Worm (Caenorhabditis elegans) whole organism, L1 larva: ENCODE results near the gene grl-25.
"Not testable (repeated sequence)": the region's sequence is repeated elsewhere in the genome, so short reads cannot be mapped to it uniquely, and the experiment has no call there.

Experiments
- C16A3.4 ChIP-seq: fragments of 150-350 bp; optimal IDR thresholded peaks from 2 replicates; lab custom pipeline; 2014; ENCODE audit warnings: missing biosample characterization, missing genetic modification characterization
- F16B12.6 ChIP-seq: fragments of 150-350 bp; optimal IDR thresholded peaks from 2 replicates; lab custom pipeline; 2014; ENCODE audit warnings: missing biosample characterization, missing genetic modification characterization
- blmp-1 ChIP-seq: fragments of 150-350 bp; optimal IDR thresholded peaks from 2 replicates; lab custom pipeline; 2014; ENCODE audit warnings: missing biosample characterization, missing genetic modification characterization
- ceh-63 ChIP-seq: fragments of 200-800 bp; sonication (Bioruptor generic); optimal IDR thresholded peaks from 2 replicates; lab custom pipeline; 2018; ENCODE audit warnings: mild to moderate bottlenecking, missing genetic modification characterization, missing compliant biosample characterization
- ceh-8 ChIP-seq: fragments of 200-800 bp; sonication (Bioruptor generic); optimal IDR thresholded peaks from 2 replicates; lab custom pipeline; 2018; ENCODE audit warnings: mild to moderate bottlenecking, missing genetic modification characterization, moderate library complexity, missing compliant biosample characterization
- ceh-88 ChIP-seq: fragments of 200-800 bp; sonication (Bioruptor generic); IDR thresholded peaks from 2 replicates; pipeline ENCODE4 v1.3.6; 2022; ENCODE audit warnings: missing genetic modification characterization, missing compliant biosample characterization
- ces-1 ChIP-seq: fragments of 150-350 bp; optimal IDR thresholded peaks from 2 replicates; lab custom pipeline; 2014; ENCODE audit warnings: missing biosample characterization, missing genetic modification reagents, missing genetic modification characterization
- dpl-1 ChIP-seq, 3 experiments: fragments of 150-350 bp in 2 of 3; sonication (generic microtip) in 1 of 3; optimal IDR thresholded peaks; 2 replicates each; lab custom pipeline; 2014 to 2017; ENCODE audit warnings: missing biosample characterization in 3 of 3, missing genetic modification characterization in 3 of 3, missing genetic modification reagents in 3 of 3
- efl-1 ChIP-seq, 4 experiments: fragments of 150-350 bp; optimal IDR thresholded peaks in 3 of 4; peaks in 1 of 4; 1 replicate in 1 of 4; 2 replicates in 3 of 4; lab custom pipeline; 2014; ENCODE audit warnings: missing biosample characterization in 2 of 4, missing genetic modification characterization in 2 of 4, missing genetic modification reagents in 2 of 4
- efl-3 ChIP-seq: fragments of 200-800 bp; sonication (Bioruptor generic); optimal IDR thresholded peaks from 2 replicates; lab custom pipeline; 2018; ENCODE audit warnings: mild to moderate bottlenecking, missing genetic modification characterization, missing compliant biosample characterization
- egl-13 ChIP-seq: sonication (generic microtip); optimal IDR thresholded peaks from 2 replicates; lab custom pipeline; 2016; ENCODE audit warnings: missing genotype, missing genetic modification reagents, missing genetic modification characterization, missing compliant biosample characterization
- elt-2 ChIP-seq: sonication (generic microtip); optimal IDR thresholded peaks from 2 replicates; lab custom pipeline; 2016; ENCODE audit warnings: missing genetic modification characterization, mild to moderate bottlenecking, inconsistent platforms, missing compliant biosample characterization, missing genetic modification reagents
- elt-3 ChIP-seq, 6 experiments: fragments of 150-350 bp in 1 of 6; sonication (generic microtip); optimal IDR thresholded peaks; 2 replicates each; lab custom pipeline; 2017 to 2018; ENCODE audit warnings: missing biosample characterization in 6 of 6, missing genetic modification characterization in 6 of 6, inconsistent platforms in 1 of 6
- grh-1 ChIP-seq: fragments of 200-800 bp; sonication (Bioruptor generic); IDR thresholded peaks from 2 replicates; pipeline ENCODE4 v1.3.6; 2022; ENCODE audit warnings: missing genetic modification reagents, missing genetic modification characterization, missing compliant biosample characterization
- hlh-4 ChIP-seq: sonication (generic microtip); optimal IDR thresholded peaks from 2 replicates; lab custom pipeline; 2016; ENCODE audit warnings: mild to moderate bottlenecking, missing genetic modification characterization, missing compliant biosample characterization
- isw-1 ChIP-seq: fragments of 200-800 bp; sonication (Bioruptor generic); IDR thresholded peaks from 2 replicates; pipeline ENCODE4 v1.3.6; 2022; ENCODE audit warnings: missing genetic modification characterization, missing compliant biosample characterization
- lin-15B ChIP-seq: fragments of 150-350 bp; sonication (generic microtip); optimal IDR thresholded peaks from 3 replicates; lab custom pipeline; 2014; ENCODE audit warnings: missing biosample characterization, missing genetic modification characterization
- lin-39 ChIP-seq: fragments of 150-350 bp; optimal IDR thresholded peaks from 2 replicates; lab custom pipeline; 2014; ENCODE audit warnings: missing biosample characterization, missing genetic modification reagents, missing genetic modification characterization
- lsy-2 ChIP-seq, 2 experiments: fragments of 150-350 bp; optimal IDR thresholded peaks; 2 replicates each; lab custom pipeline; 2014; ENCODE audit warnings: missing biosample characterization in 2 of 2, missing genetic modification characterization in 2 of 2
- mdl-1 ChIP-seq, 2 experiments: fragments of 150-350 bp; optimal IDR thresholded peaks; 2 replicates each; lab custom pipeline; 2014 to 2017; ENCODE audit warnings: missing biosample characterization in 2 of 2, missing genetic modification characterization in 2 of 2, inconsistent platforms in 1 of 2
- mep-1 ChIP-seq: fragments of 150-350 bp; optimal IDR thresholded peaks from 2 replicates; lab custom pipeline; 2014; ENCODE audit warnings: missing biosample characterization, missing genetic modification characterization
- nhr-12 ChIP-seq: sonication (generic microtip); optimal IDR thresholded peaks from 2 replicates; lab custom pipeline; 2017; ENCODE audit warnings: missing biosample characterization, missing genetic modification characterization
- nhr-20 ChIP-seq: sonication (generic microtip); optimal IDR thresholded peaks from 2 replicates; lab custom pipeline; 2016; ENCODE audit warnings: mild to moderate bottlenecking, missing genetic modification characterization, missing compliant biosample characterization
- nhr-47 ChIP-seq: sonication (generic microtip); optimal IDR thresholded peaks from 2 replicates; lab custom pipeline; 2016; ENCODE audit warnings: mild to moderate bottlenecking, missing genetic modification characterization, moderate library complexity, missing compliant biosample characterization
- nhr-76 ChIP-seq: sonication (generic microtip); optimal IDR thresholded peaks from 2 replicates; lab custom pipeline; 2017; ENCODE audit warnings: missing biosample characterization, missing genetic modification characterization
- nhr-77 ChIP-seq: fragments of 150-350 bp; optimal IDR thresholded peaks from 2 replicates; lab custom pipeline; 2014; ENCODE audit warnings: missing biosample characterization, missing genetic modification characterization
- nhr-85 ChIP-seq: sonication (generic microtip); peaks from one replicate; lab custom pipeline; 2016; ENCODE audit warnings: missing genetic modification characterization, inconsistent platforms, missing compliant biosample characterization
- pag-3 ChIP-seq: sonication (generic microtip); optimal IDR thresholded peaks from 2 replicates; lab custom pipeline; 2017; ENCODE audit warnings: missing genetic modification characterization, mild to moderate bottlenecking, missing compliant biosample characterization, antibody characterized with exemption, borderline replicate concordance; ENCODE audit not compliant: insufficient read depth
- snpc-4 ChIP-seq: fragments of 150-350 bp; optimal IDR thresholded peaks from 2 replicates; lab custom pipeline; 2014; ENCODE audit warnings: missing biosample characterization, missing genetic modification characterization
- snu-23 ChIP-seq: sonication (generic microtip); optimal IDR thresholded peaks from 2 replicates; lab custom pipeline; 2016; ENCODE audit warnings: missing genetic modification characterization, missing compliant biosample characterization
- sptf-1 ChIP-seq: fragments of 150-350 bp; optimal IDR thresholded peaks from 2 replicates; lab custom pipeline; 2014; ENCODE audit warnings: missing biosample characterization, missing genetic modification characterization
- sup-37 ChIP-seq: fragments of 200-800 bp; sonication (Bioruptor generic); optimal IDR thresholded peaks from 2 replicates; lab custom pipeline; 2018; ENCODE audit warnings: mild to moderate bottlenecking, missing genetic modification characterization, missing compliant biosample characterization
- unc-130 ChIP-seq: fragments of 150-350 bp; optimal IDR thresholded peaks from 2 replicates; lab custom pipeline; 2017; ENCODE audit warnings: missing biosample characterization, missing genetic modification characterization, inconsistent platforms
- unc-30 ChIP-seq: sonication (generic microtip); optimal IDR thresholded peaks from 2 replicates; lab custom pipeline; 2017; ENCODE audit warnings: missing biosample characterization, missing genetic modification characterization
- vab-15 ChIP-seq: sonication (generic microtip); optimal IDR thresholded peaks from 2 replicates; lab custom pipeline; 2017; ENCODE audit warnings: missing genotype, mild to moderate bottlenecking, missing genetic modification characterization, missing compliant biosample characterization
- zag-1 ChIP-seq: fragments of 150-350 bp; optimal IDR thresholded peaks from 2 replicates; lab custom pipeline; 2014; ENCODE audit warnings: missing biosample characterization, missing genetic modification characterization

grl-25 gene

DNA sequence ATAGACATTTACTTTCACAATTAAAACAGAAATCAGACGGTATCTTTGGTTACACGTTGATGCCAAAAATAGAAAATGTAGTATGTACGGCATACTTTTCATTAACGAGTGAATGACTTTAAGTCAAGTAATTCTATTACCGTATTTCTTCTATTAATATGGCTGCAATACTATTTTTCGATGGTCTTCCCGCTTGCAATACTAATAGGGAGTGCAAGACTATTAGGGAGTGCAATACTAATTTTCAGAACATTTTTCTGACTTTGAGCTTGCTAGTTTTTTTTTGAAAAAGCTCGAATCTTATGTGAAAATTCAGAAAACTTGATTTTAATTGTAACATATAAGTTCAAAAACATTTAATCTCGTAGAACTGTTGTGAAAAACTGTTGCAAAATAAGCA lies 27.7 kb downstream of the grl-25 start, which contains the start of gene R08D7.7:
R08D7.7 (plus strand) TSS at position 301 of the 400 bp plus-strand sequence.
- TF ChIP-seq nhr-76; pag-3 (tag; lab: Kevin White, UChicago); grh-1 (GFP tag; lab: Robert Waterston, UW): not testable (repeated sequence)

DNA sequence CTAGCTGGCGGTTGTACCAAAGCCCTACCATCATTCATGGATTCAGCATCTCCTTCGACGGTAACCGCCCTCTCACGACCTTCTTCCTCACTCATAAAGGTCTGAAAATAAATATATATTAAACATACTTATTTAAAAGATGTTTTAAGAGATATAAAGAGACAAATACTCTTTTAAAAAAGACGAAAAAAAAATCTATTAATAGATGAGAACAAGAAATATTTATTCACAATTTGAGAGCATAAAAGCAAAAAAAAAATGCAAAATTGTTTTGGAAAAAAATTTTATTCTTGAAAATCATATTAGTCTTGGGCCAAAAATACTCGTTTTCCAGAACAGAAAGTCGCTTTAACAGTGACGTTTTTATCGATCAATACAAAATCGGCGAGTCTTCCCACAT lies 34.6 kb downstream of the grl-25 start, which contains the start of gene skat-1:
skat-1 (minus strand) TSS at position 101 of the 400 bp plus-strand sequence.
- TF ChIP-seq unc-30 (tag; lab: Kevin White, UChicago) (no peak), snpc-4 (no peak), ces-1 (GFP tag; lab: Kevin White, UChicago) (no peak), blmp-1 (tag; lab: Kevin White, UChicago) (no peak), pag-3 (tag; lab: Kevin White, UChicago) (no peak)

DNA sequence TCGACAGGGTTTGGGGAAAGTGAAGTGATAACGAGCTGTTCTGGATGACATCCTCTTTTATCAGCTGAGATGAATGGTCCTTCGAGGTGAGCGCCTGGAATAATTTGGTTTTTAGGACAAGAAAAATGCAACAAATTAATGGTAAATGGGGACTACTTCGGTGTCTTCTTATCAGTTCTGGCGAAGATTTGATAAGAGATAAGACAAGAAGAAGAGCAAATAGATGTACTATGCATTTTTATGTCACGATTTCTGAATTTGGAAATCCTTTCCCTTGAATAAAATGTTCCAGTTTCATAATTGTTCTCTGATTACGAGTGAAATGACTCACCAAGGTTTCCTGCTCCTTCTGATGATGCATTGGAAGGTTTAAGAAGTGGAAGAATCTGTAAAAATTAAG lies 35.7 kb downstream of the grl-25 start:
- TF ChIP-seq elt-2, result peak; percentile 54
- TF ChIP-seq isw-1 (GFP tag; lab: Robert Waterston, UW), result no peak
- no peak for TF ChIP-seq nhr-77
- TF ChIP-seq egl-13 (tag; lab: Kevin White, UChicago), result no peak
- TF ChIP-seq snpc-4, result no peak
- TF ChIP-seq, all 84 proteins: peak for 1

DNA sequence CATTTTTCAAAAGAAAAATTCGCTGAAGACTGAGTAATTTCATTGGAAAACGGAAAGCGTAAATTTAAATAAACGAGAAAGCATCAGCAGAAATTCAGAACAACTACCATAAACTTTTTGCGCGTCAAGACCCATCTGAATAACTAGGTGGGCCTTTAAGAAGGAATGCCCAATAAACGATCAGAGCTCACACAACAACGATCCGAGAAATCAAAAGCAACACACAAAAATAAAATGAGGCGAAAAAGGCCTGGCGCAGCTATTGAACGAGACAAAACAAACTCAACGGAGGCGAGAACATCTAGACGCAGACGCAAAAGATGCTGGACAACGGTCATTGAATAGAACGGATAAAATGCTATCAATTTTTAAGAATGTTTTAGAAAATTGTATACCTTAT lies 36.8 kb downstream of the grl-25 start:
- no peak for TF ChIP-seq efl-3
- TF ChIP-seq lin-39, result no peak
- TF ChIP-seq nhr-12 (tag; lab: Kevin White, UChicago), result no peak
- no peak for TF ChIP-seq lsy-2 (tag; optimal IDR thresholded peaks at IDR 0.05; lab: Kevin White, UChicago)
- no peak for TF ChIP-seq unc-30 (tag; lab: Kevin White, UChicago)
- no peak for TF ChIP-seq efl-1 (optimal IDR thresholded peaks at IDR 0.05; lab: Kevin White, UChicago)
- peak in 1 of 2 experiments; percentile 51 for TF ChIP-seq efl-1 (GFP tag; optimal IDR thresholded peaks at IDR 0.05 in 1 of 2; lab: Kevin White, UChicago)
- no peak for TF ChIP-seq mep-1

DNA sequence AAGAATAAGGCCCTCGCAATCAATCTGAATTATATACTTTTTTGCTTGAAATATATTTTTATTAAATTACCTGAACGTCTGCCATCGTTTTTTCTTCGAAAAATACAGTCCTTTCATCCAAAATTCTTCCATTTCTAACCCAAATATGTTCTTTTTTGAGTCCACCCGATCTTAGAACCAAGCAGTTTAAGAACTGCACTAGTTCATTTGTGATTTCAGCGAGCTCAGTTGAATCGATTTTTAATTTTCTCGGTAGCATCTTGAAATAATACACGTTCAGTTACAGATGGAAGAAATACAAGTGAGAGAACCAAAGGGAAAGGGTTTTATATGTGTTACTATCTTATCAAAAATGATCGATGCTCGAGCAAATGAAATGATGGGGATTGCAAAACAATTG lies 37.4 kb downstream of the grl-25 start, which contains the start of gene F59B2.3:
F59B2.3 (minus strand) TSS at position 259 of the 400 bp plus-strand sequence.
- TF ChIP-seq efl-1 (optimal IDR thresholded peaks at IDR 0.05; lab: Kevin White, UChicago), result no peak
- TF ChIP-seq efl-1 (GFP tag; optimal IDR thresholded peaks at IDR 0.05 in 1 of 2; lab: Kevin White, UChicago), result peak in 1 of 2 experiments; percentile 66
- TF ChIP-seq egl-13 (tag; lab: Kevin White, UChicago), result no peak

DNA sequence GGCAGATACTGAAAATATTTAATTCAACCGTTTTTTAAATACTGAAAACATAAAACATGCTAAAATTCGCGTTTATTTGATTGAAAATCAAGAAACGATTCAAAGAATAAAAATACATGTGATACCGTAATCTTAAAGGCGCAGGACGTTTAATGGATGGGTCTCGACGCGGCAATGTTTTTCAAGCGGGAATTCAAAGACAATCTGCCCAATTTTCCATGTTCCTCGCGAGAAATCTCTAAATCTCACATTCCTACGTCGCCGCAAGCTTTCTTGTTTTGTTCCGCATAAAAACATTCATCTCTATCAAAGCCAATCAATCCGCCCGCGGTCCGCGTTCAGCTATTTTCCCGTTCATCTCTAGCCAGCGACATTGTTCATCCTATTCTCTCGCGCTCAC lies 39.4 kb downstream of the grl-25 start:
- TF ChIP-seq dpl-1 (GFP tag; optimal IDR thresholded peaks at IDR 0.05; lab: Kevin White, UChicago) (peak in 1 of 3 experiments; percentile 6), nhr-20 (no peak)

DNA sequence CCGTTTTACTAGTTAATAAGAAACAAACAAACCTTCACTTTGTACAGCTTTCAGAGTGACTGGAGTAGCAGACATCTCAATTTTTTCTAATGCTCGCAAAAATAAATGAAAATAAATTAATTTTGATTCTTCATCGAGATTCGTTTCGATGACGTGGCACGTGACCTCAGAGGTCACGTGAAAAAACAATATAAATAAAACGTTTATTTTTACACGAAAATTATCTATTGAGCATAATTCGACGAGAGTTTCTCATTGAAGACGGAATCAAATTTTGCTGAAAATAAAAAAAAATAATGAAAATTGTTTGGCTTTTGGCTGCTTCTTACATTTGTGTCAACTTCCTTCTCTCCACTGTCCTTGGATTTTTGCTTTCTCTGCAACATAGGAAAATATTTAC lies 39.8 kb downstream of the grl-25 start, which contains the start of gene rpn-6.2:
rpn-6.2 (minus strand) TSS at position 101 of the 400 bp plus-strand sequence.
- TF ChIP-seq efl-1 (optimal IDR thresholded peaks at IDR 0.05; lab: Kevin White, UChicago), result no peak
- peak in 1 of 2 experiments; percentile 39 for TF ChIP-seq efl-1 (GFP tag; optimal IDR thresholded peaks at IDR 0.05 in 1 of 2; lab: Kevin White, UChicago)
- peak; percentile 48 for TF ChIP-seq nhr-85 (tag; lab: Kevin White, UChicago)
- TF ChIP-seq C16A3.4 (tag; lab: Kevin White, UChicago), result no peak

DNA sequence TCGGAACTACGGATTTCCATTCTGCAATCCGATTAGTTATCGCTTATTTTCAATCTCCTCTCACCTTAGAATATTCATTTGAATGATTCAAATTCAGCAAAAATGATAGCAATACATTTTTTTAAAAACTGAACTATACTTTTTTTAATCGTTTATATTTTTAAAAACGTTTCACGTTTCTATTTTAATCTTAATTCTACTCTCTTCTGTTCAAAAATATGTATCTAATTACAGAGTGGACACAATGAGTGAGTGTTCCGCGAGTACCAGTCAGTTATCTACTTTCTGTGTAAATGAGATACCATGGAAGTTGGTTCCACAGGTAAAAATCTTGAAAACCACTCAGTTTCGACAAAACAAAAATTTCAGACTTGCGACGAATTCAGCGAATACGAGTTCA lies 40.5 kb downstream of the grl-25 start, which contains the start of the genes F59B2.15 and zif-1:
F59B2.15 (minus strand) TSS at position 101 of the 400 bp plus-strand sequence.
zif-1 (plus strand) TSS at position 235 of the 400 bp plus-strand sequence.
- TF ChIP-seq ceh-88 (GFP tag; lab: Robert Waterston, UW) (no peak), sup-37 (no peak), ceh-63 (no peak), ceh-8 (GFP tag; lab: Kevin White, UChicago) (no peak), vab-15 (tag; lab: Kevin White, UChicago) (no peak), lin-39 (no peak), elt-3 (tag; optimal IDR thresholded peaks at IDR 0.05; lab: Kevin White, UChicago) (no peak), mdl-1 (tag; optimal IDR thresholded peaks at IDR 0.05; lab: Kevin White, UChicago) (no peak), snu-23 (GFP tag; lab: Kevin White, UChicago) (no peak), zag-1 (tag; lab: Kevin White, UChicago) (no peak), blmp-1 (tag; lab: Kevin White, UChicago) (no peak), unc-130 (tag; lab: Kevin White, UChicago) (no peak), pag-3 (tag; lab: Kevin White, UChicago) (no peak), hlh-4 (no peak), nhr-76 (no peak), lin-15B (tag; lab: Kevin White, UChicago) (no peak), F16B12.6 (tag; lab: Kevin White, UChicago) (no peak), sptf-1 (tag; lab: Kevin White, UChicago) (no peak), nhr-47 (tag; lab: Kevin White, UChicago) (no peak)
